Worm (Caenorhabditis elegans) whole organism, late embryonic: ENCODE data around the gene mpst-2.

Experiments used
- C08G9.2 ChIP-seq: sonication (generic microtip); optimal IDR thresholded peaks from 2 replicates; lab custom pipeline; 2016; ENCODE audit warnings: mild to moderate bottlenecking, missing genetic modification characterization, moderate library complexity, missing compliant biosample characterization
- F13H6.1 ChIP-seq: sonication (generic microtip); optimal IDR thresholded peaks from 2 replicates; lab custom pipeline; 2016; ENCODE audit warnings: missing genetic modification characterization, missing compliant biosample characterization
- K02D7.2 ChIP-seq: sonication (generic microtip); optimal IDR thresholded peaks from 2 replicates; lab custom pipeline; 2017; ENCODE audit warnings: mild to moderate bottlenecking, missing genetic modification characterization, missing compliant biosample characterization
- T23F11.4 ChIP-seq: fragments of 200-800 bp; sonication (Bioruptor generic); optimal IDR thresholded peaks from 2 replicates; lab custom pipeline; 2018; ENCODE audit warnings: mild to moderate bottlenecking, missing genetic modification characterization, missing compliant biosample characterization
- ahr-1 ChIP-seq: sonication (generic microtip); optimal IDR thresholded peaks from 2 replicates; lab custom pipeline; 2016; ENCODE audit warnings: missing genetic modification characterization, missing compliant biosample characterization
- ama-1 ChIP-seq: fragments of 150-350 bp; optimal IDR thresholded peaks from 2 replicates; lab custom pipeline; 2014
- ceh-18 ChIP-seq: sonication (generic microtip); optimal IDR thresholded peaks from 2 replicates; lab custom pipeline; 2016; ENCODE audit warnings: missing genetic modification characterization, missing compliant biosample characterization
- ceh-19 ChIP-seq: fragments of 200-800 bp; sonication (Bioruptor generic); optimal IDR thresholded peaks from 2 replicates; lab custom pipeline; 2018; ENCODE audit warnings: mild to moderate bottlenecking, missing genetic modification characterization, missing compliant biosample characterization
- ceh-2 ChIP-seq: sonication (generic microtip); optimal IDR thresholded peaks from 2 replicates; lab custom pipeline; 2016; ENCODE audit warnings: missing genotype, missing genetic modification characterization, missing compliant biosample characterization
- ceh-24 ChIP-seq: sonication (generic microtip); optimal IDR thresholded peaks from 2 replicates; lab custom pipeline; 2016; ENCODE audit warnings: mild to moderate bottlenecking, missing genetic modification characterization, missing compliant biosample characterization
- ceh-31 ChIP-seq: sonication (generic microtip); optimal IDR thresholded peaks from 2 replicates; lab custom pipeline; 2016; ENCODE audit warnings: missing genetic modification characterization, missing compliant biosample characterization
- ceh-45 ChIP-seq: fragments of 200-800 bp; sonication (Bioruptor generic); IDR thresholded peaks from 2 replicates; pipeline ENCODE4 v1.3.6; 2022; ENCODE audit warnings: missing genetic modification reagents, missing genetic modification characterization, missing compliant biosample characterization
- ceh-48 ChIP-seq: sonication (generic microtip); optimal IDR thresholded peaks from 2 replicates; lab custom pipeline; 2016; ENCODE audit warnings: missing genetic modification characterization, inconsistent platforms, missing compliant biosample characterization
- ceh-6 ChIP-seq: fragments of 200-800 bp; sonication (Bioruptor generic); optimal IDR thresholded peaks from 2 replicates; lab custom pipeline; 2018; ENCODE audit warnings: mild to moderate bottlenecking, missing genetic modification characterization, missing compliant biosample characterization
- che-1 ChIP-seq: sonication (generic microtip); optimal IDR thresholded peaks from 2 replicates; lab custom pipeline; 2016; ENCODE audit warnings: mild to moderate bottlenecking, missing genetic modification characterization, missing compliant biosample characterization
- elt-2 ChIP-seq: sonication (generic microtip); optimal IDR thresholded peaks from 2 replicates; lab custom pipeline; 2016; ENCODE audit warnings: missing genetic modification reagents, missing genetic modification characterization, missing compliant biosample characterization
- elt-4 ChIP-seq: sonication (generic microtip); optimal IDR thresholded peaks from 2 replicates; lab custom pipeline; 2016; ENCODE audit warnings: missing genetic modification characterization, missing compliant biosample characterization
- ets-4 ChIP-seq: sonication (generic microtip); optimal IDR thresholded peaks from 2 replicates; lab custom pipeline; 2016; ENCODE audit warnings: missing genetic modification characterization, missing compliant biosample characterization
- gmeb-2 ChIP-seq: sonication (generic microtip); optimal IDR thresholded peaks from 2 replicates; lab custom pipeline; 2016; ENCODE audit warnings: missing genetic modification characterization, inconsistent platforms, missing compliant biosample characterization
- hlh-13 ChIP-seq: fragments of 200-800 bp; sonication (Bioruptor generic); optimal IDR thresholded peaks from 2 replicates; lab custom pipeline; 2018; ENCODE audit warnings: mild to moderate bottlenecking, missing genetic modification characterization, missing compliant biosample characterization
- hlh-15 ChIP-seq: sonication (generic microtip); optimal IDR thresholded peaks from 2 replicates; lab custom pipeline; 2016; ENCODE audit warnings: missing genetic modification characterization, missing compliant biosample characterization
- hlh-30 ChIP-seq: sonication (generic microtip); optimal IDR thresholded peaks from 2 replicates; lab custom pipeline; 2017; ENCODE audit warnings: antibody characterized with exemption, missing genetic modification characterization, missing compliant biosample characterization; ENCODE audit not compliant: insufficient read depth
- hlh-6 ChIP-seq: sonication (generic microtip); optimal IDR thresholded peaks from 2 replicates; lab custom pipeline; 2016; ENCODE audit warnings: missing genotype, missing genetic modification characterization, missing compliant biosample characterization
- hlh-8 ChIP-seq: sonication (generic microtip); optimal IDR thresholded peaks from 2 replicates; lab custom pipeline; 2016; ENCODE audit warnings: missing genotype, missing genetic modification characterization, missing compliant biosample characterization
- lim-6 ChIP-seq: sonication (generic microtip); optimal IDR thresholded peaks from 2 replicates; lab custom pipeline; 2016; ENCODE audit warnings: missing genetic modification characterization, missing compliant biosample characterization
- madf-2 ChIP-seq: sonication (generic microtip); optimal IDR thresholded peaks from 2 replicates; lab custom pipeline; 2017; ENCODE audit warnings: missing genetic modification characterization, missing compliant biosample characterization
- nfya-1 ChIP-seq: sonication (generic microtip); optimal IDR thresholded peaks from 2 replicates; lab custom pipeline; 2017; ENCODE audit warnings: missing genetic modification characterization, mild to moderate bottlenecking, missing compliant biosample characterization, antibody characterized with exemption, moderate library complexity
- npax-4 ChIP-seq: sonication (generic microtip); optimal IDR thresholded peaks from 2 replicates; lab custom pipeline; 2016; ENCODE audit warnings: missing genetic modification characterization, missing compliant biosample characterization
- pqm-1 ChIP-seq: sonication (generic microtip); optimal IDR thresholded peaks from 2 replicates; lab custom pipeline; 2016; ENCODE audit warnings: missing genetic modification characterization, missing compliant biosample characterization
- ref-2 ChIP-seq: sonication (generic microtip); optimal IDR thresholded peaks from 2 replicates; lab custom pipeline; 2016; ENCODE audit warnings: missing genetic modification characterization, missing compliant biosample characterization
- rnt-1 ChIP-seq: sonication (generic microtip); optimal IDR thresholded peaks from 2 replicates; lab custom pipeline; 2016; ENCODE audit warnings: missing genetic modification characterization, missing compliant biosample characterization
- sox-4 ChIP-seq: sonication (generic microtip); optimal IDR thresholded peaks from 2 replicates; lab custom pipeline; 2017; ENCODE audit warnings: mild to moderate bottlenecking, missing genetic modification characterization, inconsistent platforms, missing compliant biosample characterization
- syd-9 ChIP-seq: sonication (generic microtip); optimal IDR thresholded peaks from 2 replicates; lab custom pipeline; 2016; ENCODE audit warnings: mild to moderate bottlenecking, missing genetic modification characterization, moderate library complexity, missing compliant biosample characterization
- tbx-2 ChIP-seq: sonication (generic microtip); optimal IDR thresholded peaks from 2 replicates; lab custom pipeline; 2016; ENCODE audit warnings: missing genetic modification characterization, missing compliant biosample characterization
- tbx-7 ChIP-seq: sonication (generic microtip); optimal IDR thresholded peaks from 2 replicates; lab custom pipeline; 2016; ENCODE audit warnings: missing genotype, missing genetic modification characterization, missing compliant biosample characterization
- unc-42 ChIP-seq: sonication (generic microtip); optimal IDR thresholded peaks from 2 replicates; lab custom pipeline; 2016; ENCODE audit warnings: missing genotype, missing genetic modification characterization, missing compliant biosample characterization
- unc-55 ChIP-seq: sonication (generic microtip); optimal IDR thresholded peaks from 2 replicates; lab custom pipeline; 2017; ENCODE audit warnings: missing biosample characterization, missing genetic modification reagents, missing genetic modification characterization
- unc-86 ChIP-seq: sonication (generic microtip); optimal IDR thresholded peaks from 2 replicates; lab custom pipeline; 2016; ENCODE audit warnings: missing genetic modification characterization, missing compliant biosample characterization
- ztf-16 ChIP-seq: sonication (generic microtip); optimal IDR thresholded peaks from 2 replicates; lab custom pipeline; 2017; ENCODE audit warnings: missing genetic modification characterization, missing compliant biosample characterization

The mpst-2 gene

DNA sequence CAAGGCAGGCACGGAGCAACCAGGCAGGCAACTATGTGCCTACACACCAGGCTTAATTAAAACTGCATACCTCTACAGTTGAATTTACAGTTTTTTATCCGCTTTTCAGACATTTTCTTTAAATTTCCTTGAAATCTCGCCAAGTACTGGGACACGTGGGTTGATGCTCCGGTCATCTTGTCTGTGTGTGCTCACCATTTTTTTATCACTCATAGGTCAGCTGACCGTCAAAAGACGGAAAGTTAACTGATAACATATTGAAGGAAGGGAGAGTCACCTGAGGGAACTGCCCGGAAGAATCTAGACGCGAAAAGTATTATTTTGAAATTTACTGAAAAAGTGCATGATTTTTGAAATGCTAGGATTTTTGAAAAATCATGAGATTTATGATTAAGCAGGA lies 42.7 kb downstream of the mpst-2 start:
- TF ChIP-seq elt-2 (tag; lab: Kevin White, UChicago) (peak; percentile 72), hlh-30 (peak; percentile 47), unc-42 (tag; lab: Kevin White, UChicago) (no peak), ahr-1 (tag; lab: Kevin White, UChicago) (no peak), ceh-24 (tag; lab: Kevin White, UChicago) (no peak), gmeb-2 (tag; lab: Kevin White, UChicago) (no peak)

DNA sequence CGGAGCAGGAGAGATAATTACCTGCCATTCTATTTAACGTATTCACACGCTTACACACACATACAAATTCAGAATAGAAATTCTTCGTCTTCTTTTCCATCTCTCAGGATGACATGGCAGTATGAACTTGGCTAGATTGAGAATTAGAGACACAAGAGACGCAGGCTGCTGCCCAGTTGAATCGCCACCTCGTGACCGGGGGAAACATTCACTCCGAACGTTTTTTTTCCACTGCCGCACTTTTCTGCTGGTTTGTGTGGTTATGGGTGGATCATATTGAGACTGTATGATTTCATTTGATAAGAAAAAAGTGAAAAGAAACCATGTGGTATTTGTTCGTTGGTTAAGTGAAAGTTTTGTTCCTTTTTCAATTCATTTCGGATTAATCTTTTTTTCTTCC lies 43.6 kb downstream of the mpst-2 start:
- TF ChIP-seq elt-4 (tag; lab: Kevin White, UChicago) (no peak), hlh-6 (no peak), ceh-31 (peak; percentile 10), ceh-2 (tag; lab: Kevin White, UChicago) (no peak), syd-9 (tag; lab: Kevin White, UChicago) (no peak), ama-1 (lab: Kevin White, UChicago) (no peak), hlh-15 (tag; lab: Kevin White, UChicago) (no peak), hlh-30 (peak; percentile 89), npax-4 (no peak), tbx-7 (no peak), nfya-1 (peak; percentile 32)

DNA sequence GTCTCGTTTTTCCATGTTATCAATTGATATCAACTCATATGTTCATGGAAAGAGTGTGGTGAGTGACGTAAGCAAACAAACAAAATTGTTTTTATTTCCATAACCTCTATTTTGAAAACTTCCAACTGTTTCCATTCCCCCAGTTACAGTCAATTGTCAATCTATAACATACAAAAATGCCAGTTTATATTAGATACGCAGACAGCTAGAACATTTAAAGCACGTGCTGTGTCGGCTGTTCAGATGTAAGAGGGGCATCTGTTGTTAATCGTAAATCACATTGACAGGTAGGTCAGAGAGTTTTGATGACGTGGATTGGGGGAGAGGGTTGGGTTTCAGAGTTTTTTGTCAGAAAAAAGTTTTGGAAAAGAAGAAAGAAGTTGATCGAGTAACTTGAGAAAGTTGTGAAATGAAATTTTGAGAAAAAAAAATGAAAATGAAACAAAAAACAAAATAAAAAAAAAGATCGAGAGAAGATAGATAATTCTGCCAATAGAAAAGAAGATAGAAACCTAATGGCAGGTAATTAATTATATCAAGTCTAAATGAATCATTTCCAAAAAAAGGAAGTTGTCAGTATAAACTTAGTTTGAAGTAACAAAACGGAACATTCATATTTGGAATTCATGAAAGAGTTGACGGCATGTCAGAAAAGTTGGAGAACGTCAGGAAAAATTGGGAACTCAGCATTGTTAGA lies 44.6 kb downstream of the mpst-2 start:
- peak; percentile 36 for TF ChIP-seq rnt-1 (tag; lab: Kevin White, UChicago)
- peak; percentile 99 for TF ChIP-seq unc-55 (GFP tag; lab: Kevin White, UChicago)
- TF ChIP-seq hlh-13 (GFP tag; lab: Kevin White, UChicago): no peak
- TF ChIP-seq hlh-8: peak; percentile 13
- TF ChIP-seq unc-42 (tag; lab: Kevin White, UChicago): no peak
- no peak for TF ChIP-seq ceh-6 (GFP tag; lab: Kevin White, UChicago)
- peak; percentile 61 for TF ChIP-seq ceh-18 (tag; lab: Kevin White, UChicago)
- peak; percentile 87 for TF ChIP-seq hlh-30
- peak; percentile 31 for TF ChIP-seq nfya-1
- no peak for TF ChIP-seq lim-6 (tag; lab: Kevin White, UChicago)
- no peak for TF ChIP-seq ztf-16 (tag; lab: Kevin White, UChicago)
- no peak for TF ChIP-seq gmeb-2 (tag; lab: Kevin White, UChicago)

DNA sequence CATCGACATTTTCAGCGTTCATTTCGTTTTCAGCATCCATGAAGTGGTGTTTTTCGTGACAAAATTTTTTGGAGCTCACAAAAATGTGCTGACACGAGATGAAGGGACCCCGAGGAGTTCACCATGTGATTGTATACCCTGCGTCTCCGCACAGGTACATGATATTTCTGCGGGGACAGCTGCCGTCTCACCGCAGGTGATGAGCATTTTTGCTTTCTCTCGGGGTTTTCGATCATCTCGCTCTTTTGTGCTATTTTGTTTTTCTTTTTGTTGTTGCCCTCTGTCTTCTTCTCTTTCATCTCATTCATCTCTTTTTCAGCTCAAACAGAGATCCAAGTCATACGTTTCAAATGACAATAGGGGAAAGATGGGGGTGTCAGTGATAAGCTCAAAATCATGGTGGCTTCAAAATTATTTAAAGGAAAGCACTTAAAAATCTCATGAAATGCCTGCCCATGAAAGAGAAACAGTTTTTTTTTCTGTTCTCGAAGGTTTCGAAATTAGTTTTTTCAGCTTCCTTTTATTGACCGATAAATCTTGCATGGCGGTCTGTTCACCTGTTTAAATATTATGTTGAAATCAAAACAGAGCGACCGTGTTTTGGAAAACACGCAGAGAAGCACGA lies 45.9 kb downstream of the mpst-2 start, which contains the start of gene ret-1:
Gene ret-1, minus strand, starts transcription at position 123 of the 625 bp plus-strand sequence.
- no peak for TF ChIP-seq pqm-1 (tag; lab: Kevin White, UChicago)
- TF ChIP-seq madf-2 (tag; lab: Kevin White, UChicago): peak; percentile 8
- TF ChIP-seq hlh-30: peak; percentile 83
- no peak for TF ChIP-seq sox-4 (tag; lab: Kevin White, UChicago)
- no peak for TF ChIP-seq T23F11.4 (GFP tag; lab: Kevin White, UChicago)
- no peak for TF ChIP-seq K02D7.2 (tag; lab: Kevin White, UChicago)
- TF ChIP-seq F13H6.1 (tag; lab: Kevin White, UChicago): no peak
- TF ChIP-seq rnt-1 (tag; lab: Kevin White, UChicago): peak; percentile 78
- no peak for TF ChIP-seq ceh-48
- no peak for TF ChIP-seq che-1 (tag; lab: Kevin White, UChicago)
- TF ChIP-seq unc-86 (tag; lab: Kevin White, UChicago): no peak
- TF ChIP-seq tbx-2: no peak
- no peak for TF ChIP-seq ceh-19 (GFP tag; lab: Kevin White, UChicago)
- no peak for TF ChIP-seq C08G9.2 (tag; lab: Kevin White, UChicago)
- TF ChIP-seq hlh-8: no peak
- TF ChIP-seq ref-2: no peak
- TF ChIP-seq ets-4 (tag; lab: Kevin White, UChicago): no peak
- TF ChIP-seq hlh-6: no peak
- no peak for TF ChIP-seq ceh-2 (tag; lab: Kevin White, UChicago)
- TF ChIP-seq ceh-6 (GFP tag; lab: Kevin White, UChicago): no peak
- TF ChIP-seq syd-9 (tag; lab: Kevin White, UChicago): no peak
- TF ChIP-seq tbx-7: no peak
- peak; percentile 6 for TF ChIP-seq ceh-18 (tag; lab: Kevin White, UChicago)
- TF ChIP-seq nfya-1: no peak
- no peak for TF ChIP-seq lim-6 (tag; lab: Kevin White, UChicago)
- TF ChIP-seq unc-55 (GFP tag; lab: Kevin White, UChicago): peak; percentile 45
- no peak for TF ChIP-seq hlh-15 (tag; lab: Kevin White, UChicago)
- TF ChIP-seq ceh-45 (GFP tag; lab: Robert Waterston, UW): no peak
- TF ChIP-seq elt-4 (tag; lab: Kevin White, UChicago): no peak
